Worm (Caenorhabditis elegans): Measurements from ENCODE around the gene tag-124.

DNA sequence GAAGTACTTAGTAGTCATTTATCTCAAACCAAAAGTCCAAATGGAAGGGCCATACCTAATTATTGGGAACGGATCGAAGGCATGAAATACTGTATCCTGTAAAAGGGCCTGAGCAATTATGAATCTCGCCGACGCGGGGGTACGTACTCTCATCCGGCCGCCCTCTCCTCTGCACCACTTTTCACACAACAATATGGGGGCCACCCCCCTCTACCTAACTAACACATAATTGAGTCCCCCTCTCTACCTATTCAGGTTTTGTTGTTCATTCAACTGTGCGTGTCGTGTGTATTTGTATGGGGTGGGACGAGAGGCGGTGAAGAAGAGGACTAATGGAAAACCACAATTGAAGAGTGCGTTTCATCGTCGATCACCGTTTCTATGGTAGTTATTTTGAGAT lies 16.7 kb upstream of the tag-124 start:
- no peak for TF ChIP-seq nhr-237 (tag; optimal IDR thresholded peaks at IDR 0.05)
- no peak for TF ChIP-seq nhr-11 (tag; optimal IDR thresholded peaks at IDR 0.05)
- no peak for TF ChIP-seq zip-11 (GFP tag; IDR thresholded peaks at IDR 0.05)
- no peak for TF ChIP-seq dmd-9 (GFP tag; IDR thresholded peaks at IDR 0.05)
- no peak for TF ChIP-seq pha-4 (GFP tag; IDR thresholded peaks at IDR 0.05)
- no peak for TF ChIP-seq pha-4 (tag; optimal IDR thresholded peaks at IDR 0.05)

Data from whole organism, L4 larva.